Fruit fly (Drosophila melanogaster) whole organism, pupa: ENCODE measurements around the gene CG4546.

ENCODE experiments used
- CG13204 ChIP-seq: fragments of 200-800 bp; sonication (Bioruptor generic); optimal IDR thresholded peaks from 2 replicates; lab custom pipeline; 2018; ENCODE audit warnings: missing biosample characterization, mild to moderate bottlenecking, missing genetic modification characterization, moderate library complexity
- CG15710 ChIP-seq: fragments of 200-800 bp; sonication (Bioruptor generic); optimal IDR thresholded peaks from 2 replicates; lab custom pipeline; 2018; ENCODE audit warnings: missing biosample characterization, mild to moderate bottlenecking, missing genetic modification characterization, moderate library complexity
- CG9948 ChIP-seq: fragments of 200-800 bp; sonication (Bioruptor generic); optimal IDR thresholded peaks from 2 replicates; lab custom pipeline; 2018; ENCODE audit warnings: missing biosample characterization, mild to moderate bottlenecking, missing genetic modification characterization, moderate library complexity
- EcR ChIP-seq: fragments of 200-800 bp; sonication (Bioruptor generic); optimal IDR thresholded peaks from 3 replicates; lab custom pipeline; 2019; ENCODE audit warnings: missing biosample characterization, missing genetic modification characterization, mild to moderate bottlenecking, moderate library complexity, missing genetic modification reagents
- Pif1A ChIP-seq: fragments of 200-800 bp; sonication (Bioruptor generic); optimal IDR thresholded peaks from 3 replicates; lab custom pipeline; 2016; ENCODE audit warnings: missing biosample characterization, missing genetic modification characterization

DNA sequence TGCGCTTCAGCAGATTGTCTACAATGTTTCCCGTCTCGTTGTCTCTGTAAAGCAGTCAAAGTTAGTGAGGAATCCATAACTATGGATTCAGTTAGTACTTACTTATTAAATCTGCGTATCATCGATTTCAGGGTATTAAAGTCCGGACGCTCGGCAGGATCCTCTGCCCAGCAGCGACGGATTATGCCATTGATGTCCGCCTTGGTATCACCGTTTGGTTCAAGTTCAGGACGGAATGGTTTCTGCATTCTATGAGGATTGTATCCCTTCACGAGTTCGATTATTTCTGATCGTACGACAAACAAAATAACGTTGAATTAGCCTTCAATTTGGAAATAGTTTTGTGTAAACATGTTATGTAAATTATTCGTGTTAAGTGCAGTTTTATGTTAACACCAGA, 13.6 kb downstream of the CG4546 start, which contains the start of gene CG9632:
- TF ChIP-seq EcR (GFP tag; lab: Kevin White, UChicago) (no peak), CG9948 (tag; lab: Kevin White, UChicago) (no peak), CG15710 (tag; lab: Kevin White, UChicago) (no peak), Pif1A (GFP tag; lab: Kevin White, UChicago) (no peak), CG13204 (GFP tag; lab: Kevin White, UChicago) (no peak)
